Worm (Caenorhabditis elegans) whole organism, late embryonic: ENCODE data around the gene clec-254.
"Not testable (repeated sequence)": the region's sequence is repeated elsewhere in the genome, so short reads cannot be mapped to it uniquely, and the experiment has no call there.

ENCODE experiments used
- C38D4.7 ChIP-seq: fragments of 200-800 bp; sonication (Bioruptor generic); optimal IDR thresholded peaks from 2 replicates; lab custom pipeline; 2018; ENCODE audit warnings: mild to moderate bottlenecking, missing genetic modification characterization, moderate library complexity, missing compliant biosample characterization
- F13H6.1 ChIP-seq: sonication (generic microtip); optimal IDR thresholded peaks from 2 replicates; lab custom pipeline; 2016; ENCODE audit warnings: missing genetic modification characterization, missing compliant biosample characterization
- ahr-1 ChIP-seq: sonication (generic microtip); optimal IDR thresholded peaks from 2 replicates; lab custom pipeline; 2016; ENCODE audit warnings: missing genetic modification characterization, missing compliant biosample characterization
- ceh-14 ChIP-seq: sonication (generic microtip); optimal IDR thresholded peaks from 2 replicates; lab custom pipeline; 2016; ENCODE audit warnings: missing genotype, missing genetic modification characterization, missing compliant biosample characterization
- ceh-22 ChIP-seq: sonication (generic microtip); optimal IDR thresholded peaks from 2 replicates; lab custom pipeline; 2017; ENCODE audit warnings: missing biosample characterization, missing genetic modification characterization
- ceh-30 ChIP-seq: fragments of 150-350 bp; optimal IDR thresholded peaks from 2 replicates; lab custom pipeline; 2014; ENCODE audit warnings: missing biosample characterization, missing genetic modification characterization
- ceh-31 ChIP-seq: sonication (generic microtip); optimal IDR thresholded peaks from 2 replicates; lab custom pipeline; 2016; ENCODE audit warnings: missing genetic modification characterization, missing compliant biosample characterization
- ceh-34 ChIP-seq: sonication (generic microtip); optimal IDR thresholded peaks from 2 replicates; lab custom pipeline; 2016; ENCODE audit warnings: mild to moderate bottlenecking, missing genetic modification characterization, missing compliant biosample characterization
- ceh-45 ChIP-seq: fragments of 200-800 bp; sonication (Bioruptor generic); IDR thresholded peaks from 2 replicates; pipeline ENCODE4 v1.3.6; 2022; ENCODE audit warnings: missing genetic modification reagents, missing genetic modification characterization, missing compliant biosample characterization
- ceh-9 ChIP-seq: sonication (generic microtip); optimal IDR thresholded peaks from 2 replicates; lab custom pipeline; 2016; ENCODE audit warnings: mild to moderate bottlenecking, missing genetic modification characterization, inconsistent platforms, missing compliant biosample characterization
- che-1 ChIP-seq: sonication (generic microtip); optimal IDR thresholded peaks from 2 replicates; lab custom pipeline; 2016; ENCODE audit warnings: mild to moderate bottlenecking, missing genetic modification characterization, missing compliant biosample characterization
- dmd-4 ChIP-seq: sonication (generic microtip); optimal IDR thresholded peaks from 2 replicates; lab custom pipeline; 2016; ENCODE audit warnings: borderline replicate concordance, missing genetic modification characterization, missing compliant biosample characterization
- elt-2 ChIP-seq: sonication (generic microtip); optimal IDR thresholded peaks from 2 replicates; lab custom pipeline; 2016; ENCODE audit warnings: missing genetic modification reagents, missing genetic modification characterization, missing compliant biosample characterization
- elt-4 ChIP-seq: sonication (generic microtip); optimal IDR thresholded peaks from 2 replicates; lab custom pipeline; 2016; ENCODE audit warnings: missing genetic modification characterization, missing compliant biosample characterization
- ets-4 ChIP-seq: sonication (generic microtip); optimal IDR thresholded peaks from 2 replicates; lab custom pipeline; 2016; ENCODE audit warnings: missing genetic modification characterization, missing compliant biosample characterization
- fax-1 ChIP-seq: sonication (generic microtip); optimal IDR thresholded peaks from 2 replicates; lab custom pipeline; 2016; ENCODE audit warnings: missing genotype, missing genetic modification characterization, missing compliant biosample characterization
- hlh-13 ChIP-seq: fragments of 200-800 bp; sonication (Bioruptor generic); optimal IDR thresholded peaks from 2 replicates; lab custom pipeline; 2018; ENCODE audit warnings: mild to moderate bottlenecking, missing genetic modification characterization, missing compliant biosample characterization
- hlh-15 ChIP-seq: sonication (generic microtip); optimal IDR thresholded peaks from 2 replicates; lab custom pipeline; 2016; ENCODE audit warnings: missing genetic modification characterization, missing compliant biosample characterization
- hlh-30 ChIP-seq: sonication (generic microtip); optimal IDR thresholded peaks from 2 replicates; lab custom pipeline; 2017; ENCODE audit warnings: antibody characterized with exemption, missing genetic modification characterization, missing compliant biosample characterization; ENCODE audit not compliant: insufficient read depth
- lin-11 ChIP-seq: fragments of 200-800 bp; sonication (Bioruptor generic); optimal IDR thresholded peaks from 2 replicates; lab custom pipeline; 2018; ENCODE audit warnings: mild to moderate bottlenecking, missing genetic modification characterization, missing compliant biosample characterization
- madf-2 ChIP-seq: sonication (generic microtip); optimal IDR thresholded peaks from 2 replicates; lab custom pipeline; 2017; ENCODE audit warnings: missing genetic modification characterization, missing compliant biosample characterization
- nhr-11 ChIP-seq: fragments of 150-350 bp; optimal IDR thresholded peaks from 2 replicates; lab custom pipeline; 2014; ENCODE audit warnings: missing biosample characterization, missing genetic modification characterization
- nhr-232 ChIP-seq: sonication (generic microtip); optimal IDR thresholded peaks from 2 replicates; lab custom pipeline; 2016; ENCODE audit warnings: missing genetic modification characterization, missing compliant biosample characterization
- odd-2 ChIP-seq: sonication (generic microtip); optimal IDR thresholded peaks from 2 replicates; lab custom pipeline; 2017; ENCODE audit warnings: antibody characterized with exemption, mild to moderate bottlenecking, missing genetic modification characterization, missing compliant biosample characterization
- pha-4 ChIP-seq: fragments of 150-350 bp; optimal IDR thresholded peaks from 2 replicates; lab custom pipeline; 2018; ENCODE audit warnings: missing biosample characterization, missing genetic modification reagents, missing genetic modification characterization
- pqm-1 ChIP-seq: sonication (generic microtip); optimal IDR thresholded peaks from 2 replicates; lab custom pipeline; 2016; ENCODE audit warnings: missing genetic modification characterization, missing compliant biosample characterization
- pros-1 ChIP-seq: fragments of 150-350 bp; optimal IDR thresholded peaks from 2 replicates; lab custom pipeline; 2014; ENCODE audit warnings: missing biosample characterization, missing genetic modification reagents, missing genetic modification characterization
- ref-2 ChIP-seq: sonication (generic microtip); optimal IDR thresholded peaks from 2 replicates; lab custom pipeline; 2016; ENCODE audit warnings: missing genetic modification characterization, missing compliant biosample characterization
- sox-2 ChIP-seq: fragments of 200-800 bp; sonication (Bioruptor generic); IDR thresholded peaks from 2 replicates; pipeline ENCODE4 v1.3.6; 2022; ENCODE audit warnings: missing genetic modification reagents, missing genetic modification characterization, missing compliant biosample characterization
- sox-4 ChIP-seq: sonication (generic microtip); optimal IDR thresholded peaks from 2 replicates; lab custom pipeline; 2017; ENCODE audit warnings: mild to moderate bottlenecking, missing genetic modification characterization, inconsistent platforms, missing compliant biosample characterization
- syd-9 ChIP-seq: sonication (generic microtip); optimal IDR thresholded peaks from 2 replicates; lab custom pipeline; 2016; ENCODE audit warnings: mild to moderate bottlenecking, missing genetic modification characterization, moderate library complexity, missing compliant biosample characterization
- ttx-3 ChIP-seq: sonication (generic microtip); optimal IDR thresholded peaks from 2 replicates; lab custom pipeline; 2016; ENCODE audit warnings: missing genetic modification reagents, missing genetic modification characterization, missing compliant biosample characterization
- unc-55 ChIP-seq: sonication (generic microtip); optimal IDR thresholded peaks from 2 replicates; lab custom pipeline; 2017; ENCODE audit warnings: missing biosample characterization, missing genetic modification reagents, missing genetic modification characterization
- unc-86 ChIP-seq: sonication (generic microtip); optimal IDR thresholded peaks from 2 replicates; lab custom pipeline; 2016; ENCODE audit warnings: missing genetic modification characterization, missing compliant biosample characterization
- zip-5 ChIP-seq: sonication (generic microtip); optimal IDR thresholded peaks from 2 replicates; lab custom pipeline; 2016; ENCODE audit warnings: missing genetic modification characterization, missing compliant biosample characterization

Gene clec-254

ce11 chrV:18754328-18754727 lies at the start of gene clec-254:
Gene clec-254 (minus strand): TSS chrV:18754428.
- not testable (repeated sequence) for TF ChIP-seq sox-4 (tag; lab: Kevin White, UChicago); fax-1 (tag; lab: Kevin White, UChicago); hlh-13 (GFP tag; lab: Kevin White, UChicago)

ce11 chrV:18803260-18803659 lies 49.0 kb upstream of the clec-254 start, which contains the start of gene C54E10.10:
Gene C54E10.10 (minus strand): TSS chrV:18803360.
- TF ChIP-seq hlh-13 (GFP tag; lab: Kevin White, UChicago) (no peak), sox-4 (tag; lab: Kevin White, UChicago) (no peak), ceh-14 (tag; lab: Kevin White, UChicago) (no peak), nhr-11 (tag; lab: Kevin White, UChicago) (no peak), ceh-45 (GFP tag; lab: Robert Waterston, UW) (no peak), ceh-9 (tag; lab: Kevin White, UChicago) (no peak), unc-55 (GFP tag; lab: Kevin White, UChicago) (no peak)
- TF ChIP-seq, all 69 proteins: peak for 0

ce11 chrV:18802077-18802476 lies 47.8 kb upstream of the clec-254 start, which contains the start of gene C54E10.11:
Gene C54E10.11 (minus strand): TSS chrV:18802177.
- TF ChIP-seq zip-5 (tag; lab: Kevin White, UChicago) (no peak), lin-11 (no peak), hlh-15 (tag; lab: Kevin White, UChicago) (no peak), che-1 (tag; lab: Kevin White, UChicago) (no peak), ref-2 (tag; lab: Kevin White, UChicago) (no peak), ceh-22 (no peak), ahr-1 (no peak), ceh-34 (tag; lab: Kevin White, UChicago) (no peak), unc-55 (GFP tag; lab: Kevin White, UChicago) (no peak), F13H6.1 (tag; lab: Kevin White, UChicago) (no peak), ttx-3 (tag; lab: Kevin White, UChicago) (no peak), odd-2 (no peak), ets-4 (tag; lab: Kevin White, UChicago) (no peak)

ce11 chrV:18800811-18801210 lies 46.6 kb upstream of the clec-254 start, which contains the start of gene nhr-170:
Gene nhr-170 (minus strand): TSS chrV:18800826.
- no peak for TF ChIP-seq ceh-30 (tag; lab: Kevin White, UChicago)
- no peak for TF ChIP-seq pqm-1 (tag; lab: Kevin White, UChicago)
- no peak for TF ChIP-seq ceh-22
- no peak for TF ChIP-seq pros-1 (tag; lab: Kevin White, UChicago)
- no peak for TF ChIP-seq syd-9 (tag; lab: Kevin White, UChicago)
- no peak for TF ChIP-seq unc-86

ce11 chrV:18790658-18791057 lies 36.4 kb upstream of the clec-254 start, which contains the start of gene nhr-231:
Gene nhr-231 (plus strand): TSS chrV:18790958.
- TF ChIP-seq ref-2 (tag; lab: Kevin White, UChicago) (no peak), nhr-11 (tag; lab: Kevin White, UChicago) (no peak), elt-4 (tag; lab: Kevin White, UChicago) (no peak), F13H6.1 (tag; lab: Kevin White, UChicago) (no peak), ceh-31 (no peak), pha-4 (tag; lab: Kevin White, UChicago) (no peak), madf-2 (tag; lab: Kevin White, UChicago) (no peak), dmd-4 (no peak), sox-4 (tag; lab: Kevin White, UChicago) (no peak), pqm-1 (tag; lab: Kevin White, UChicago) (no peak), ets-4 (tag; lab: Kevin White, UChicago) (no peak), nhr-232 (tag; lab: Kevin White, UChicago) (no peak), elt-2 (no peak), hlh-30 (tag; lab: Kevin White, UChicago) (no peak), sox-2 (GFP tag; lab: Robert Waterston, UW) (no peak), C38D4.7 (no peak), ceh-14 (tag; lab: Kevin White, UChicago) (no peak), ahr-1 (no peak)
